Worm (Caenorhabditis elegans) whole organism, mixed stage, embryonic: Measurements from ENCODE around the gene F17C11.4.

Source experiments
- M03D4.4 ChIP-seq: sonication (generic microtip); optimal IDR thresholded peaks from 2 replicates; lab custom pipeline; 2017; ENCODE audit warnings: mild to moderate bottlenecking, missing genetic modification characterization, missing compliant biosample characterization
- bed-3 ChIP-seq: fragments of 200-800 bp; sonication (Bioruptor generic); optimal IDR thresholded peaks from 3 replicates; lab custom pipeline; 2018; ENCODE audit warnings: mild to moderate bottlenecking, missing genetic modification characterization, moderate library complexity, missing compliant biosample characterization
- blmp-1 ChIP-seq: fragments of 150-350 bp; optimal IDR thresholded peaks from 2 replicates; lab custom pipeline; 2014; ENCODE audit warnings: missing biosample characterization, missing genetic modification characterization
- ceh-39 ChIP-seq: fragments of 150-350 bp; optimal IDR thresholded peaks from 2 replicates; lab custom pipeline; 2014; ENCODE audit warnings: missing biosample characterization, missing genetic modification characterization
- ceh-83 ChIP-seq: fragments of 200-800 bp; sonication (Bioruptor generic); optimal IDR thresholded peaks from 2 replicates; lab custom pipeline; 2018; ENCODE audit warnings: mild to moderate bottlenecking, missing genetic modification characterization, missing compliant biosample characterization
- ces-1 ChIP-seq: fragments of 150-350 bp; optimal IDR thresholded peaks from 2 replicates; lab custom pipeline; 2014; ENCODE audit warnings: missing biosample characterization, missing genetic modification reagents, missing genetic modification characterization
- cnd-1 ChIP-seq: fragments of 200-800 bp; sonication (Bioruptor generic); optimal IDR thresholded peaks from 2 replicates; lab custom pipeline; 2018; ENCODE audit warnings: mild to moderate bottlenecking, missing genetic modification characterization, missing compliant biosample characterization
- drap-1 ChIP-seq: fragments of 200-800 bp; sonication (Bioruptor generic); optimal IDR thresholded peaks from 3 replicates; lab custom pipeline; 2018; ENCODE audit warnings: mild to moderate bottlenecking, missing genetic modification characterization, missing compliant biosample characterization
- elt-1 ChIP-seq: sonication (generic microtip); optimal IDR thresholded peaks from 2 replicates; lab custom pipeline; 2017; ENCODE audit warnings: missing genetic modification characterization, mild to moderate bottlenecking, missing compliant biosample characterization, antibody characterized with exemption, moderate library complexity, borderline replicate concordance; ENCODE audit not compliant: insufficient read depth
- elt-3 ChIP-seq: fragments of 150-350 bp; optimal IDR thresholded peaks from 2 replicates; lab custom pipeline; 2014; ENCODE audit warnings: missing biosample characterization, missing genetic modification characterization
- flh-1 ChIP-seq: fragments of 200-800 bp; sonication (Bioruptor generic); optimal IDR thresholded peaks from 2 replicates; lab custom pipeline; 2018; ENCODE audit warnings: mild to moderate bottlenecking, missing genetic modification characterization, moderate library complexity, missing compliant biosample characterization
- ham-2 ChIP-seq: fragments of 200-800 bp; sonication (Bioruptor generic); optimal IDR thresholded peaks from 2 replicates; lab custom pipeline; 2018; ENCODE audit warnings: mild to moderate bottlenecking, missing genetic modification characterization, missing compliant biosample characterization
- hlh-1 ChIP-seq: fragments of 150-350 bp; optimal IDR thresholded peaks from 2 replicates; lab custom pipeline; 2014; ENCODE audit warnings: missing biosample characterization, missing genetic modification reagents, missing genetic modification characterization
- lin-13 ChIP-seq: fragments of 150-350 bp; optimal IDR thresholded peaks from 2 replicates; lab custom pipeline; 2014; ENCODE audit warnings: missing biosample characterization, missing genetic modification characterization
- lin-32 ChIP-seq: fragments of 200-800 bp; sonication (Bioruptor generic); optimal IDR thresholded peaks from 2 replicates; lab custom pipeline; 2018; ENCODE audit warnings: mild to moderate bottlenecking, missing genetic modification characterization, missing compliant biosample characterization
- lsy-2 ChIP-seq: fragments of 150-350 bp; optimal IDR thresholded peaks from 2 replicates; lab custom pipeline; 2014; ENCODE audit warnings: missing biosample characterization, missing genetic modification characterization
- mab-5 ChIP-seq: fragments of 150-350 bp; optimal IDR thresholded peaks from 2 replicates; lab custom pipeline; 2014; ENCODE audit warnings: missing biosample characterization, missing genetic modification characterization
- mep-1 ChIP-seq: fragments of 150-350 bp; optimal IDR thresholded peaks from 2 replicates; lab custom pipeline; 2017; ENCODE audit warnings: missing biosample characterization, missing genetic modification reagents, missing genetic modification characterization, inconsistent platforms
- mls-2 ChIP-seq: sonication (generic microtip); optimal IDR thresholded peaks from 2 replicates; lab custom pipeline; 2016; ENCODE audit warnings: mild to moderate bottlenecking, missing genetic modification characterization, moderate library complexity, missing compliant biosample characterization
- nhr-12 ChIP-seq: fragments of 150-350 bp; optimal IDR thresholded peaks from 2 replicates; lab custom pipeline; 2014; ENCODE audit warnings: missing biosample characterization, missing genetic modification characterization
- nhr-2 ChIP-seq: fragments of 150-350 bp; optimal IDR thresholded peaks from 2 replicates; lab custom pipeline; 2014; ENCODE audit warnings: missing biosample characterization, missing genetic modification characterization
- nhr-237 ChIP-seq: fragments of 150-350 bp; optimal IDR thresholded peaks from 2 replicates; lab custom pipeline; 2014; ENCODE audit warnings: missing biosample characterization, missing genetic modification characterization
- nhr-28 ChIP-seq: fragments of 150-350 bp; optimal IDR thresholded peaks from 2 replicates; lab custom pipeline; 2014; ENCODE audit warnings: missing biosample characterization, missing genetic modification characterization
- nhr-76 ChIP-seq: sonication (generic microtip); optimal IDR thresholded peaks from 2 replicates; lab custom pipeline; 2017; ENCODE audit warnings: missing biosample characterization, missing genetic modification characterization
- pha-4 ChIP-seq: fragments of 150-350 bp; optimal IDR thresholded peaks from 2 replicates; lab custom pipeline; 2018; ENCODE audit warnings: missing biosample characterization, missing genetic modification reagents, missing genetic modification characterization
- snpc-4 ChIP-seq: fragments of 150-350 bp; optimal IDR thresholded peaks from 2 replicates; lab custom pipeline; 2014; ENCODE audit warnings: missing biosample characterization, missing genetic modification characterization
- sptf-1 ChIP-seq: sonication (generic microtip); optimal IDR thresholded peaks from 2 replicates; lab custom pipeline; 2017; ENCODE audit warnings: mild to moderate bottlenecking, missing genetic modification characterization, moderate library complexity, missing compliant biosample characterization
- unc-120 ChIP-seq: sonication (generic microtip); optimal IDR thresholded peaks from 2 replicates; lab custom pipeline; 2017; ENCODE audit warnings: missing genetic modification characterization, missing compliant biosample characterization; ENCODE audit not compliant: poor library complexity, severe bottlenecking
- unc-39 ChIP-seq: fragments of 150-350 bp; optimal IDR thresholded peaks from 2 replicates; lab custom pipeline; 2014; ENCODE audit warnings: missing biosample characterization, missing genetic modification characterization
- unc-62 ChIP-seq: fragments of 150-350 bp; optimal IDR thresholded peaks from 2 replicates; lab custom pipeline; 2014; ENCODE audit warnings: missing biosample characterization, missing genetic modification reagents, missing genetic modification characterization
- zip-8 ChIP-seq: fragments of 150-350 bp; optimal IDR thresholded peaks from 2 replicates; lab custom pipeline; 2014; ENCODE audit warnings: missing biosample characterization, missing genetic modification characterization

Gene F17C11.4

ce11 chrV:10929511-10929910, 22.1 kb upstream of the F17C11.4 start, which contains the start of gene F58B4.3:
F58B4.3 (plus strand) TSS chrV:10929811.
- TF ChIP-seq sptf-1 (tag; lab: Kevin White, UChicago) (no peak), lin-13 (no peak), elt-1 (tag; lab: Kevin White, UChicago) (no peak), hlh-1 (tag; lab: Kevin White, UChicago) (no peak)

ce11 chrV:10931189-10931588, 20.5 kb upstream of the F17C11.4 start, which contains the start of gene scvp-1:
scvp-1 (minus strand) TSS chrV:10931289.
- TF ChIP-seq nhr-237 (no peak), unc-62 (GFP tag; lab: Kevin White, UChicago) (no peak), nhr-2 (tag; lab: Kevin White, UChicago) (no peak), mls-2 (tag; lab: Kevin White, UChicago) (no peak), bed-3 (GFP tag; lab: Kevin White, UChicago) (no peak), cnd-1 (tag; lab: Kevin White, UChicago) (no peak), nhr-76 (no peak), drap-1 (GFP tag; lab: Kevin White, UChicago) (no peak), lsy-2 (tag; lab: Kevin White, UChicago) (no peak)
- TF ChIP-seq, all 35 proteins: peak for 0

ce11 chrV:10932411-10932810, 19.2 kb upstream of the F17C11.4 start, which contains the start of gene F58B4.5:
F58B4.5 (plus strand) TSS chrV:10932693.
- TF ChIP-seq ces-1 (GFP tag; lab: Kevin White, UChicago) (no peak), nhr-2 (tag; lab: Kevin White, UChicago) (no peak), flh-1 (GFP tag; lab: Kevin White, UChicago) (no peak), elt-3 (tag; lab: Kevin White, UChicago) (no peak), unc-120 (tag; lab: Kevin White, UChicago) (no peak), nhr-237 (no peak), ham-2 (GFP tag; lab: Kevin White, UChicago) (no peak), lin-32 (GFP tag; lab: Kevin White, UChicago) (no peak), unc-62 (GFP tag; lab: Kevin White, UChicago) (no peak), ceh-83 (GFP tag; lab: Kevin White, UChicago) (no peak), pha-4 (tag; lab: Kevin White, UChicago) (no peak), M03D4.4 (no peak)

ce11 chrV:10936681-10937080, 15.0 kb upstream of the F17C11.4 start, which contains the start of gene F17C11.12:
F17C11.12 (minus strand) TSS chrV:10936920.
- TF ChIP-seq blmp-1 (no peak), mep-1 (tag; lab: Kevin White, UChicago) (no peak), elt-1 (tag; lab: Kevin White, UChicago) (no peak), cnd-1 (tag; lab: Kevin White, UChicago) (no peak), ces-1 (GFP tag; lab: Kevin White, UChicago) (no peak), zip-8 (tag; lab: Kevin White, UChicago) (no peak), unc-39 (no peak), nhr-12 (tag; lab: Kevin White, UChicago) (no peak), ceh-83 (GFP tag; lab: Kevin White, UChicago) (no peak)

ce11 chrV:10937294-10937693, 14.4 kb upstream of the F17C11.4 start:
- TF ChIP-seq zip-8 (tag; lab: Kevin White, UChicago): no peak
- no peak for TF ChIP-seq mab-5 (tag; lab: Kevin White, UChicago)
- no peak for TF ChIP-seq ceh-83 (GFP tag; lab: Kevin White, UChicago)
- no peak for TF ChIP-seq elt-1 (tag; lab: Kevin White, UChicago)
- TF ChIP-seq cnd-1 (tag; lab: Kevin White, UChicago): no peak
- TF ChIP-seq nhr-12 (tag; lab: Kevin White, UChicago): no peak
- no peak for TF ChIP-seq M03D4.4
- no peak for TF ChIP-seq sptf-1 (tag; lab: Kevin White, UChicago)
- TF ChIP-seq ceh-39: no peak
- TF ChIP-seq hlh-1 (tag; lab: Kevin White, UChicago): no peak
- TF ChIP-seq pha-4 (tag; lab: Kevin White, UChicago): no peak
- no peak for TF ChIP-seq nhr-28
- no peak for TF ChIP-seq flh-1 (GFP tag; lab: Kevin White, UChicago)
- TF ChIP-seq elt-3 (tag; lab: Kevin White, UChicago): no peak
- TF ChIP-seq snpc-4: no peak
- no peak for TF ChIP-seq nhr-2 (tag; lab: Kevin White, UChicago)
- TF ChIP-seq blmp-1: no peak
- TF ChIP-seq, all 35 proteins: peak for 0
